Worm (Caenorhabditis elegans) whole organism, late embryonic: ENCODE results near the gene H10D18.1.

Source experiments
- ets-4 ChIP-seq: sonication (generic microtip); optimal IDR thresholded peaks from 2 replicates; lab custom pipeline; 2016; ENCODE audit warnings: missing genetic modification characterization, missing compliant biosample characterization
- fax-1 ChIP-seq: sonication (generic microtip); optimal IDR thresholded peaks from 2 replicates; lab custom pipeline; 2016; ENCODE audit warnings: missing genotype, missing genetic modification characterization, missing compliant biosample characterization
- unc-86 ChIP-seq: sonication (generic microtip); optimal IDR thresholded peaks from 2 replicates; lab custom pipeline; 2016; ENCODE audit warnings: missing genetic modification characterization, missing compliant biosample characterization

ce11 chrV:3774653-3775052 lies 40.4 kb upstream of the H10D18.1 start:
- TF ChIP-seq unc-86 (tag; lab: Kevin White, UChicago): no peak
- TF ChIP-seq fax-1: no peak
- TF ChIP-seq ets-4: no peak
